Fruit fly (Drosophila melanogaster) whole organism, wandering third instar larva: Measurements from ENCODE around the gene Naa20B.
A peak's percentile ranks its signal among the peaks of the same experiment; 100 is the strongest.

Source experiments
- Abd-B ChIP-seq: fragments of >200 bp; optimal IDR thresholded peaks from 2 replicates; lab custom pipeline; 2017; ENCODE audit warnings: missing biosample characterization, missing genetic modification characterization
- CG32264 ChIP-seq: fragments of 200-800 bp; sonication (Bioruptor generic); optimal IDR thresholded peaks from 2 replicates; lab custom pipeline; 2016; ENCODE audit warnings: missing biosample characterization, missing genetic modification characterization
- CG9705 ChIP-seq: fragments of 200-800 bp; sonication (Bioruptor generic); optimal IDR thresholded peaks from 2 replicates; lab custom pipeline; 2018; ENCODE audit warnings: missing biosample characterization, mild to moderate bottlenecking, missing genetic modification characterization
- CrebA ChIP-seq: fragments of 200-800 bp; sonication (Bioruptor generic); optimal IDR thresholded peaks from 2 replicates; lab custom pipeline; 2016; ENCODE audit warnings: missing biosample characterization, mild to moderate bottlenecking, missing genetic modification characterization, borderline replicate concordance
- Dfd ChIP-seq: fragments of >200 bp; optimal IDR thresholded peaks from 2 replicates; lab custom pipeline; 2017; ENCODE audit warnings: missing biosample characterization, missing genetic modification characterization
- Dif ChIP-seq: fragments of 200-275, 200-300 bp; sonication (Bioruptor generic); optimal IDR thresholded peaks from 2 replicates; lab custom pipeline; 2018; ENCODE audit warnings: missing biosample characterization, missing genetic modification characterization; ENCODE audit not compliant: partially characterized antibody
- GATAd ChIP-seq: sonication (Bioruptor generic); optimal IDR thresholded peaks from 2 replicates; lab custom pipeline; 2016; ENCODE audit warnings: missing biosample characterization, missing genetic modification characterization
- HLH106 ChIP-seq: fragments of 200-800 bp; optimal IDR thresholded peaks from 3 replicates; lab custom pipeline; 2019; ENCODE audit warnings: missing biosample characterization, mild to moderate bottlenecking, missing genetic modification characterization, moderate library complexity
- Hnf4 ChIP-seq: fragments of 200-800 bp; sonication (Bioruptor generic); optimal IDR thresholded peaks from 2 replicates; lab custom pipeline; 2016; ENCODE audit warnings: missing biosample characterization, mild to moderate bottlenecking, missing genetic modification characterization
- Hr78 ChIP-seq: fragments of >200 bp; optimal IDR thresholded peaks from 2 replicates; lab custom pipeline; 2017; ENCODE audit warnings: missing biosample characterization, missing genetic modification characterization
- Jra ChIP-seq: sonication (Bioruptor generic); optimal IDR thresholded peaks from 2 replicates; lab custom pipeline; 2016; ENCODE audit warnings: missing biosample characterization, missing genetic modification characterization
- Mio ChIP-seq: sonication (Bioruptor generic); optimal IDR thresholded peaks from 2 replicates; lab custom pipeline; 2016; ENCODE audit warnings: missing biosample characterization, missing genetic modification characterization
- Myc ChIP-seq: fragments of >200 bp; optimal IDR thresholded peaks from 2 replicates; lab custom pipeline; 2017
- N ChIP-seq: fragments of >200 bp; optimal IDR thresholded peaks from 2 replicates; lab custom pipeline; 2018; ENCODE audit warnings: missing biosample characterization, missing external identifiers, missing genetic modification characterization
- OdsH ChIP-seq: fragments of 200-800 bp; sonication (Bioruptor generic); optimal IDR thresholded peaks from 2 replicates; lab custom pipeline; 2016; ENCODE audit warnings: missing biosample characterization, mild to moderate bottlenecking, missing genetic modification characterization
- Rel ChIP-seq, 2 experiments: fragments of 200-800 bp; sonication (Bioruptor generic) in 1 of 2; optimal IDR thresholded peaks; 2 replicates in 1 of 2; 3 replicates in 1 of 2; lab custom pipeline; 2016 to 2019; ENCODE audit warnings: mild to moderate bottlenecking in 2 of 2, missing biosample characterization in 2 of 2, missing genetic modification characterization in 2 of 2, moderate library complexity in 1 of 2
- Sp1 ChIP-seq: fragments of 200-800 bp; sonication (Bioruptor generic); optimal IDR thresholded peaks from 3 replicates; lab custom pipeline; 2019; ENCODE audit warnings: missing biosample characterization, mild to moderate bottlenecking, missing genetic modification characterization, moderate library complexity
- Vsx2 ChIP-seq: fragments of 200-300, 225-300 bp; sonication (Bioruptor generic); optimal IDR thresholded peaks from 2 replicates; lab custom pipeline; 2018; ENCODE audit warnings: missing biosample characterization, missing genetic modification characterization; ENCODE audit not compliant: partially characterized antibody
- br ChIP-seq: fragments of 200-800 bp; sonication (Bioruptor generic); optimal IDR thresholded peaks from 2 replicates; lab custom pipeline; 2016; ENCODE audit warnings: missing biosample characterization, missing genetic modification characterization
- brk ChIP-seq: fragments of 200-800 bp; sonication (Bioruptor generic); optimal IDR thresholded peaks from 2 replicates; lab custom pipeline; 2016; ENCODE audit warnings: missing biosample characterization, mild to moderate bottlenecking, missing genetic modification characterization
- dl ChIP-seq, 2 experiments: fragments of 175-275, 200-275 bp in 1 of 2; fragments of 200-275 bp in 1 of 2; sonication (Bioruptor generic); optimal IDR thresholded peaks; lab custom pipeline; 2018; ENCODE audit warnings: mild to moderate bottlenecking in 2 of 2, missing biosample characterization in 2 of 2, missing genetic modification characterization in 2 of 2, moderate library complexity in 2 of 2; ENCODE audit not compliant: partially characterized antibody in 2 of 2, insufficient read depth in 1 of 2
- dmrt93B ChIP-seq: fragments of 200-800 bp; sonication (Bioruptor generic); optimal IDR thresholded peaks from 2 replicates; lab custom pipeline; 2018; ENCODE audit warnings: missing biosample characterization, mild to moderate bottlenecking, missing genetic modification characterization
- dsf ChIP-seq: sonication (Bioruptor generic); optimal IDR thresholded peaks from 2 replicates; lab custom pipeline; 2016; ENCODE audit warnings: missing biosample characterization, missing genetic modification characterization, borderline replicate concordance
- ey ChIP-seq: fragments of 200-800 bp; sonication (Bioruptor generic); optimal IDR thresholded peaks from 2 replicates; lab custom pipeline; 2016; ENCODE audit warnings: missing biosample characterization, missing genetic modification characterization
- foxo ChIP-seq, 2 experiments: fragments of 200-800 bp; sonication (Bioruptor generic); optimal IDR thresholded peaks; 2 replicates in 1 of 2; 3 replicates in 1 of 2; lab custom pipeline; 2016 to 2017; ENCODE audit warnings: missing biosample characterization in 2 of 2, missing genetic modification characterization in 2 of 2
- fru ChIP-seq: fragments of 200-800 bp; sonication (Bioruptor generic); optimal IDR thresholded peaks from 3 replicates; lab custom pipeline; 2016; ENCODE audit warnings: missing biosample characterization, mild to moderate bottlenecking, missing genetic modification characterization
- h ChIP-seq: fragments of 200-800 bp; sonication (Bioruptor generic); optimal IDR thresholded peaks from 3 replicates; lab custom pipeline; 2016; ENCODE audit warnings: missing biosample characterization, mild to moderate bottlenecking, missing genetic modification characterization
- jim ChIP-seq: fragments of 175-275, 200-325 bp; sonication (Bioruptor generic); optimal IDR thresholded peaks from 2 replicates; lab custom pipeline; 2016; ENCODE audit warnings: missing biosample characterization, mild to moderate bottlenecking, missing genetic modification characterization
- lola ChIP-seq: fragments of >200 bp; optimal IDR thresholded peaks from 2 replicates; lab custom pipeline; 2017; ENCODE audit warnings: missing biosample characterization, missing genetic modification characterization
- pan ChIP-seq: fragments of >200 bp; optimal IDR thresholded peaks from 2 replicates; lab custom pipeline; 2017
- psq ChIP-seq: fragments of 200-800 bp; sonication (Bioruptor generic); optimal IDR thresholded peaks from 3 replicates; lab custom pipeline; 2017; ENCODE audit warnings: missing biosample characterization, mild to moderate bottlenecking, missing genetic modification characterization, moderate library complexity
- rgr ChIP-seq: fragments of 200-800 bp; sonication (Bioruptor generic); optimal IDR thresholded peaks from 3 replicates; lab custom pipeline; 2016; ENCODE audit warnings: missing biosample characterization, mild to moderate bottlenecking, missing genetic modification characterization
- sage ChIP-seq: fragments of 200-800 bp; sonication (Bioruptor generic); optimal IDR thresholded peaks from 2 replicates; lab custom pipeline; 2016; ENCODE audit warnings: missing biosample characterization, mild to moderate bottlenecking, missing genetic modification characterization
- sv ChIP-seq: fragments of 200-800 bp; sonication (Bioruptor generic); optimal IDR thresholded peaks from 3 replicates; lab custom pipeline; 2016; ENCODE audit warnings: missing biosample characterization, missing genetic modification characterization
- tai ChIP-seq: sonication (Bioruptor generic); optimal IDR thresholded peaks from 2 replicates; lab custom pipeline; 2016; ENCODE audit warnings: missing biosample characterization, missing genetic modification characterization
- usp ChIP-seq: fragments of >200 bp; optimal IDR thresholded peaks from 2 replicates; lab custom pipeline; 2017; ENCODE audit warnings: missing biosample characterization, missing genetic modification characterization
- woc ChIP-seq: sonication (Bioruptor generic); optimal IDR thresholded peaks from 2 replicates; lab custom pipeline; 2016; ENCODE audit warnings: missing biosample characterization, mild to moderate bottlenecking, missing genetic modification characterization

Gene Naa20B

dm6 chr2L:13285791-13286190 lies 28.5 kb downstream of the Naa20B start:
- TF ChIP-seq Sp1 (no peak), CG32264 (GFP tag; lab: Kevin White, UChicago) (no peak), foxo (GFP tag; optimal IDR thresholded peaks at IDR 0.05; lab: Kevin White, UChicago) (no peak), CrebA (GFP tag; lab: Kevin White, UChicago) (no peak), usp (no peak), OdsH (no peak), brk (GFP tag; lab: Kevin White, UChicago) (no peak), CG9705 (no peak)

- TF ChIP-seq Sp1 (no peak), psq (GFP tag; lab: Kevin White, UChicago) (peak; percentile 61), lola (GFP tag; lab: Kevin White, UChicago) (no peak), usp (no peak), Myc (lab: Kevin White, UChicago) (peak; percentile 89), Jra (GFP tag; lab: Kevin White, UChicago) (peak; percentile 51), Hr78 (GFP tag; lab: Kevin White, UChicago) (no peak), sv (peak; percentile 16), rgr (GFP tag; lab: Kevin White, UChicago) (peak; percentile 73), CG9705 (peak; percentile 47), HLH106 (peak; percentile 82), fru (GFP tag; lab: Kevin White, UChicago) (peak; percentile 45), woc (GFP tag; lab: Kevin White, UChicago) (peak; percentile 58), tai (GFP tag; lab: Kevin White, UChicago) (peak; percentile 72), pan (no peak), Rel (GFP tag; optimal IDR thresholded peaks at IDR 0.05; lab: Kevin White, UChicago) (no peak), Rel (tag; optimal IDR thresholded peaks at IDR 0.05; lab: Kevin White, UChicago) (no peak), OdsH (peak; percentile 66), Hnf4 (GFP tag; lab: Kevin White, UChicago) (peak; percentile 62), foxo (GFP tag; optimal IDR thresholded peaks at IDR 0.05; lab: Kevin White, UChicago) (peak in 1 of 2 experiments; percentile 72), brk (GFP tag; lab: Kevin White, UChicago) (peak; percentile 67), sage (peak; percentile 53), dmrt93B (GFP tag; lab: Kevin White, UChicago) (peak; percentile 29), br (GFP tag; lab: Kevin White, UChicago) (no peak)
These were observed 29.2 kb downstream of the Naa20B start, which contains the start of the genes Drep4 and Uvrag for dm6 chr2L:13286456-13286855. Gene Drep4 (minus strand): TSS chr2L:13286462. Gene Uvrag (plus strand): TSS chr2L:13286777.

dm6 chr2L:13289689-13290088 lies 32.4 kb downstream of the Naa20B start, which contains the start of gene CG31729:
Gene CG31729 (plus strand): TSS chr2L:13289997.
- TF ChIP-seq Dif (GFP tag; lab: Kevin White, UChicago) (no peak), Abd-B (GFP tag; lab: Kevin White, UChicago) (no peak), fru (GFP tag; lab: Kevin White, UChicago) (peak; percentile 38), h (GFP tag; lab: Kevin White, UChicago) (peak; percentile 72), rgr (GFP tag; lab: Kevin White, UChicago) (no peak), jim (no peak), usp (no peak), GATAd (GFP tag; lab: Kevin White, UChicago) (no peak), tai (GFP tag; lab: Kevin White, UChicago) (no peak), psq (GFP tag; lab: Kevin White, UChicago) (no peak), Rel (GFP tag; optimal IDR thresholded peaks at IDR 0.05; lab: Kevin White, UChicago) (no peak), Rel (tag; optimal IDR thresholded peaks at IDR 0.05; lab: Kevin White, UChicago) (no peak), br (GFP tag; lab: Kevin White, UChicago) (peak; percentile 22), dsf (GFP tag; lab: Kevin White, UChicago) (peak; percentile 33), N (no peak), CrebA (GFP tag; lab: Kevin White, UChicago) (no peak), brk (GFP tag; lab: Kevin White, UChicago) (peak; percentile 68), Jra (GFP tag; lab: Kevin White, UChicago) (peak; percentile 24), OdsH (peak; percentile 19), Hr78 (GFP tag; lab: Kevin White, UChicago) (no peak), HLH106 (no peak), Hnf4 (GFP tag; lab: Kevin White, UChicago) (peak; percentile 59), CG32264 (GFP tag; lab: Kevin White, UChicago) (no peak), woc (GFP tag; lab: Kevin White, UChicago) (peak; percentile 4), foxo (GFP tag; optimal IDR thresholded peaks at IDR 0.05; lab: Kevin White, UChicago) (peak in 1 of 2 experiments; percentile 44), Dfd (no peak), dl (GFP tag; optimal IDR thresholded peaks at IDR 0.05; lab: Kevin White, UChicago; ENCODE audit: insufficient read depth in 1 of 2, partially characterized antibody in 2 of 2) (no peak), Vsx2 (GFP tag; lab: Kevin White, UChicago) (no peak), ey (GFP tag; lab: Kevin White, UChicago) (no peak), Mio (no peak), sage (no peak), Myc (lab: Kevin White, UChicago) (no peak)
- TF ChIP-seq, all 38 proteins: peak for 10
